Fruit fly (Drosophila melanogaster): ENCODE results near the gene narya.

Gene narya

DNA sequence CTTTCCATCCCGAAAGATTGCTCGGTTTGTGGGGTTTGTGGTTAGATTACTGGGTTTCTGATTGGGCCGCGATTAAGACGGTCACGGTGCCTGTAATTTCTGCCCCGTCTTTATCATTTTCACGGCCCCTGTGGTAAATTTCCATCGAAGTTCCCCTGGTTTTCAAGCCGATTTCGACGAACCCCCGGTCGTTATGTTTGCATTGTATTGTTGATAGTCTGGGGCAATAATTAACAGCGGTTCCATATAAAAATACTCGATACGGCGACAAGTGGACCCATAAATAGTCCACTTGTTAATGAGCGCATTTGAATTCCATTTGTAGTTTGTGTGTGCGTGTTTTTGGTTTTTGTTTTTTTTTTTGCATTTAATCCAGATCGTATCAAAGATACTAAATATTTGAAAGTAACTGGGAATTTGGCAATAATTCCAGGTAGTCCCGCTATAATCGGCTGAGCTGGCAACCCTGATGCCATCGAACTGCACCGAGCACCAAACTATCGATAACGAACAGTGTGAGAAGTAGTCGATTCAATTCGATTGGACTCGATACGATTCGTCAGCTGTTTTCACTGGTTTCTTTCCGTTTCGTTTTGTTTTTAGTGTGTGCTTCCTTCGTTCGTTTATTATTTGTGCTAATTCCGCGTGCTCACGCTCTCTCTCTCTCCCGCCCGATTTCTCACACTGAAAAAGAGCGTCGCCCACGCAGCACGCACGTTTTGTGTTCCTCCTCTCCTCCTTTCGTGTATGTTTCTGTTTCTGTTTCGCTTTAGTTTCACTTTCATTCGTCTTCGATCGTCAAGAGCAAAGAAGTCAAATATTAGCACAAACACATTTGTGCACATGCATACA, 30.7 kb downstream of the narya start (continued):
- TF ChIP-seq Dbx (GFP tag; IDR thresholded peaks at IDR 0.05), result 0 out of 3 replicates have a peak, but pooled peaks have one; percentile 13
- TF ChIP-seq E2f1 (GFP tag; IDR thresholded peaks at IDR 0.05), result 0 out of 2 replicates have a peak, but pooled peaks have one; percentile 29
- no peak for TF ChIP-seq sima (GFP tag; optimal IDR thresholded peaks at IDR 0.05)
- TF ChIP-seq CG12769 (tag; optimal IDR thresholded peaks at IDR 0.05), result no peak
- no peak for TF ChIP-seq CG12236 (GFP tag; optimal IDR thresholded peaks at IDR 0.05)
- TF ChIP-seq CG12391 (tag; optimal IDR thresholded peaks at IDR 0.05), result peak; percentile 38
- no peak for TF ChIP-seq kay (GFP tag; optimal IDR thresholded peaks at IDR 0.05)
- no peak for TF ChIP-seq CG1792 (GFP tag; optimal IDR thresholded peaks at IDR 0.05)
- no peak for TF ChIP-seq Hr39 (optimal IDR thresholded peaks at IDR 0.05)
- no peak for TF ChIP-seq ssp (GFP tag; IDR thresholded peaks at IDR 0.05)
- TF ChIP-seq pan (optimal IDR thresholded peaks at IDR 0.05), result no peak
- TF ChIP-seq pan (GFP tag; optimal IDR thresholded peaks at IDR 0.05 in 1 of 2, IDR thresholded peaks at IDR 0.05 in 1 of 2), result peak in 1 of 2 experiments; percentile 43
- no peak for TF ChIP-seq cato (GFP tag; optimal IDR thresholded peaks at IDR 0.05; ENCODE audit: borderline replicate concordance)
- no peak for TF ChIP-seq tap (tag; optimal IDR thresholded peaks at IDR 0.05)
- peak; percentile 24 for TF ChIP-seq nmo (GFP tag; optimal IDR thresholded peaks at IDR 0.05)
- TF ChIP-seq CG10366 (GFP tag; IDR thresholded peaks at IDR 0.05), result no peak
- no peak for TF ChIP-seq CG15011 (GFP tag; optimal IDR thresholded peaks at IDR 0.05)
- TF ChIP-seq CG14050 (GFP tag; IDR thresholded peaks at IDR 0.05), result no peak
- TF ChIP-seq zen2 (GFP tag; IDR thresholded peaks at IDR 0.05; ENCODE audit: partially characterized antibody), result peak; percentile 83
- TF ChIP-seq CG6254 (GFP tag; optimal IDR thresholded peaks at IDR 0.05), result peak; percentile 6
- no peak for TF ChIP-seq repo (GFP tag; optimal IDR thresholded peaks at IDR 0.05)
- no peak for TF ChIP-seq Hmr (GFP tag; optimal IDR thresholded peaks at IDR 0.05)
- no peak for TF ChIP-seq CG1602 (GFP tag; optimal IDR thresholded peaks at IDR 0.05)
- TF ChIP-seq Gug (GFP tag; IDR thresholded peaks at IDR 0.05), result peak; percentile 13; the same call in 1 of the 4 replicates
- TF ChIP-seq Mes4 (GFP tag; optimal IDR thresholded peaks at IDR 0.05), result peak; percentile 29
- TF ChIP-seq CG7839 (tag; optimal IDR thresholded peaks at IDR 0.05), result no peak
- no peak for TF ChIP-seq CG2875 (GFP tag; optimal IDR thresholded peaks at IDR 0.05)
- no peak for TF ChIP-seq Camta (GFP tag; optimal IDR thresholded peaks at IDR 0.05)
- TF ChIP-seq Lhr (GFP tag; optimal IDR thresholded peaks at IDR 0.05), result peak; percentile 65
- no peak for TF ChIP-seq Neu2 (GFP tag; optimal IDR thresholded peaks at IDR 0.05; ENCODE audit: borderline replicate concordance)
- TF ChIP-seq CG31441 (GFP tag; IDR thresholded peaks at IDR 0.05), result no peak
- TF ChIP-seq mirr (GFP tag; optimal IDR thresholded peaks at IDR 0.05), result no peak
- peak; percentile 82 for TF ChIP-seq bbx (GFP tag; IDR thresholded peaks at IDR 0.05; ENCODE audit: partially characterized antibody)
- TF ChIP-seq tna (GFP tag; IDR thresholded peaks at IDR 0.05; ENCODE audit: partially characterized antibody), result peak; percentile 64
- TF ChIP-seq pita (GFP tag; optimal IDR thresholded peaks at IDR 0.05), result no peak
- TF ChIP-seq Myb (GFP tag; optimal IDR thresholded peaks at IDR 0.05), result peak; percentile 82
- TF ChIP-seq CG31365 (tag; optimal IDR thresholded peaks at IDR 0.05), result no peak
- no peak for TF ChIP-seq dati (GFP tag; IDR thresholded peaks at IDR 0.05)
- no peak for TF ChIP-seq CG6272 (GFP tag; IDR thresholded peaks at IDR 0.05)
- peak in 1 of 3 experiments; percentile 5 for TF ChIP-seq Stat92E (GFP tag; optimal IDR thresholded peaks at IDR 0.05)
- no peak for TF ChIP-seq lola (GFP tag; optimal IDR thresholded peaks at IDR 0.05)
- TF ChIP-seq CG16779 (GFP tag; IDR thresholded peaks at IDR 0.05), result 0 out of 2 replicates have a peak, but pooled peaks have one; percentile 16
- TF ChIP-seq Hsf (GFP tag; optimal IDR thresholded peaks at IDR 0.05), result peak; percentile 28
- TF ChIP-seq tin (GFP tag; optimal IDR thresholded peaks at IDR 0.05), result peak; percentile 33
- TF ChIP-seq MESR4 (GFP tag; optimal IDR thresholded peaks at IDR 0.05), result peak; percentile 15
- TF ChIP-seq CG32772 (GFP tag; IDR thresholded peaks at IDR 0.05), result no peak
- no peak for TF ChIP-seq BtbVII (GFP tag; optimal IDR thresholded peaks at IDR 0.05)
- no peak for TF ChIP-seq sim (GFP tag; IDR thresholded peaks at IDR 0.05)
- TF ChIP-seq CG12071 (GFP tag; optimal IDR thresholded peaks at IDR 0.05), result no peak
